Worm (Caenorhabditis elegans) whole organism, L1 larva: ENCODE results near the gene zip-7.

Experiments used
- C34B4.2 ChIP-seq: sonication (generic microtip); optimal IDR thresholded peaks from 2 replicates; lab custom pipeline; 2017; ENCODE audit warnings: mild to moderate bottlenecking, missing genetic modification characterization, missing compliant biosample characterization
- F16B12.6 ChIP-seq: fragments of 150-350 bp; optimal IDR thresholded peaks from 2 replicates; lab custom pipeline; 2014; ENCODE audit warnings: missing biosample characterization, missing genetic modification characterization
- ceh-8 ChIP-seq: fragments of 200-800 bp; sonication (Bioruptor generic); optimal IDR thresholded peaks from 2 replicates; lab custom pipeline; 2018; ENCODE audit warnings: mild to moderate bottlenecking, missing genetic modification characterization, moderate library complexity, missing compliant biosample characterization
- ceh-82 ChIP-seq, 3 experiments: fragments of 150-350 bp in 1 of 3; sonication (generic microtip) in 2 of 3; optimal IDR thresholded peaks; 2 replicates each; lab custom pipeline; 2014 to 2017; ENCODE audit warnings: missing biosample characterization in 3 of 3, missing genetic modification characterization in 3 of 3
- ceh-88 ChIP-seq: fragments of 200-800 bp; sonication (Bioruptor generic); IDR thresholded peaks from 2 replicates; pipeline ENCODE4 v1.3.6; 2022; ENCODE audit warnings: missing genetic modification characterization, missing compliant biosample characterization
- dpl-1 ChIP-seq, 3 experiments: fragments of 150-350 bp in 2 of 3; sonication (generic microtip) in 1 of 3; optimal IDR thresholded peaks; 2 replicates each; lab custom pipeline; 2014 to 2017; ENCODE audit warnings: missing biosample characterization in 3 of 3, missing genetic modification characterization in 3 of 3, missing genetic modification reagents in 3 of 3
- dsc-1 ChIP-seq: sonication (generic microtip); optimal IDR thresholded peaks from 2 replicates; lab custom pipeline; 2016; ENCODE audit warnings: mild to moderate bottlenecking, missing genetic modification characterization, missing compliant biosample characterization
- efl-1 ChIP-seq, 4 experiments: fragments of 150-350 bp; optimal IDR thresholded peaks in 3 of 4; peaks in 1 of 4; 1 replicate in 1 of 4; 2 replicates in 3 of 4; lab custom pipeline; 2014; ENCODE audit warnings: missing biosample characterization in 2 of 4, missing genetic modification characterization in 2 of 4, missing genetic modification reagents in 2 of 4
- egl-27 ChIP-seq, 2 experiments: fragments of 150-350 bp in 1 of 2; sonication (generic microtip); optimal IDR thresholded peaks; 3 replicates each; lab custom pipeline; 2017 to 2018; ENCODE audit warnings: missing biosample characterization in 2 of 2, missing genetic modification characterization in 2 of 2, missing genetic modification reagents in 2 of 2
- fkh-8 ChIP-seq: sonication (generic microtip); optimal IDR thresholded peaks from 2 replicates; lab custom pipeline; 2016; ENCODE audit warnings: mild to moderate bottlenecking, missing genetic modification characterization, missing compliant biosample characterization
- fos-1 ChIP-seq: fragments of 150-350 bp; optimal IDR thresholded peaks from 2 replicates; lab custom pipeline; 2014; ENCODE audit warnings: missing biosample characterization, missing genetic modification characterization
- hpl-2 ChIP-seq: fragments of 150-350 bp; optimal IDR thresholded peaks from 2 replicates; lab custom pipeline; 2014; ENCODE audit warnings: missing biosample characterization, missing genetic modification reagents, missing genetic modification characterization
- lin-14 ChIP-seq: fragments of 200-800 bp; sonication (Bioruptor generic); optimal IDR thresholded peaks from 2 replicates; lab custom pipeline; 2018; ENCODE audit warnings: mild to moderate bottlenecking, missing genetic modification characterization, moderate library complexity, missing compliant biosample characterization
- lin-15B ChIP-seq: fragments of 150-350 bp; sonication (generic microtip); optimal IDR thresholded peaks from 3 replicates; lab custom pipeline; 2014; ENCODE audit warnings: missing biosample characterization, missing genetic modification characterization
- lin-35 ChIP-seq, 2 experiments: fragments of 150-350 bp; optimal IDR thresholded peaks; 2 replicates each; lab custom pipeline; 2014; ENCODE audit warnings: missing biosample characterization in 2 of 2, missing genetic modification characterization in 2 of 2, missing genetic modification reagents in 2 of 2
- lir-3 ChIP-seq: sonication (generic microtip); optimal IDR thresholded peaks from 2 replicates; lab custom pipeline; 2016; ENCODE audit warnings: mild to moderate bottlenecking, missing genetic modification characterization, moderate library complexity, missing compliant biosample characterization; ENCODE audit not compliant: poor library complexity
- mdl-1 ChIP-seq, 2 experiments: fragments of 150-350 bp; optimal IDR thresholded peaks; 2 replicates each; lab custom pipeline; 2014 to 2017; ENCODE audit warnings: missing biosample characterization in 2 of 2, missing genetic modification characterization in 2 of 2, inconsistent platforms in 1 of 2
- nhr-12 ChIP-seq: sonication (generic microtip); optimal IDR thresholded peaks from 2 replicates; lab custom pipeline; 2017; ENCODE audit warnings: missing biosample characterization, missing genetic modification characterization
- nhr-20 ChIP-seq: sonication (generic microtip); optimal IDR thresholded peaks from 2 replicates; lab custom pipeline; 2016; ENCODE audit warnings: mild to moderate bottlenecking, missing genetic modification characterization, missing compliant biosample characterization
- nhr-28 ChIP-seq: fragments of 150-350 bp; optimal IDR thresholded peaks from 2 replicates; lab custom pipeline; 2014; ENCODE audit warnings: missing biosample characterization, missing genetic modification characterization
- nhr-71 ChIP-seq: sonication (generic microtip); optimal IDR thresholded peaks from 2 replicates; lab custom pipeline; 2016; ENCODE audit warnings: mild to moderate bottlenecking, missing genetic modification characterization, moderate library complexity, missing compliant biosample characterization
- nhr-84 ChIP-seq: sonication (generic microtip); optimal IDR thresholded peaks from 2 replicates; lab custom pipeline; 2017; ENCODE audit warnings: missing biosample characterization, missing genetic modification characterization
- pqm-1 ChIP-seq: sonication (generic microtip); optimal IDR thresholded peaks from 3 replicates; lab custom pipeline; 2017; ENCODE audit warnings: missing biosample characterization, missing genetic modification characterization
- rnt-1 ChIP-seq: sonication (generic microtip); optimal IDR thresholded peaks from 2 replicates; lab custom pipeline; 2016; ENCODE audit warnings: mild to moderate bottlenecking, missing genetic modification characterization, moderate library complexity, missing compliant biosample characterization
- skn-1 ChIP-seq: fragments of 150-350 bp; optimal IDR thresholded peaks from 2 replicates; lab custom pipeline; 2014; ENCODE audit warnings: missing biosample characterization, missing genetic modification characterization
- snpc-4 ChIP-seq: fragments of 150-350 bp; optimal IDR thresholded peaks from 2 replicates; lab custom pipeline; 2014; ENCODE audit warnings: missing biosample characterization, missing genetic modification characterization
- sox-4 ChIP-seq: sonication (generic microtip); optimal IDR thresholded peaks from 2 replicates; lab custom pipeline; 2016; ENCODE audit warnings: missing genetic modification characterization, missing compliant biosample characterization
- sup-37 ChIP-seq: fragments of 200-800 bp; sonication (Bioruptor generic); optimal IDR thresholded peaks from 2 replicates; lab custom pipeline; 2018; ENCODE audit warnings: mild to moderate bottlenecking, missing genetic modification characterization, missing compliant biosample characterization
- swsn-7 ChIP-seq: sonication (generic microtip); optimal IDR thresholded peaks from 2 replicates; lab custom pipeline; 2016; ENCODE audit warnings: missing genetic modification characterization, missing compliant biosample characterization
- tbx-2 ChIP-seq: sonication (generic microtip); optimal IDR thresholded peaks from 2 replicates; lab custom pipeline; 2016; ENCODE audit warnings: missing genetic modification characterization, missing compliant biosample characterization
- tlp-1 ChIP-seq: fragments of 150-350 bp; optimal IDR thresholded peaks from 2 replicates; lab custom pipeline; 2014; ENCODE audit warnings: missing biosample characterization, missing genetic modification characterization
- unc-30 ChIP-seq: sonication (generic microtip); optimal IDR thresholded peaks from 2 replicates; lab custom pipeline; 2017; ENCODE audit warnings: missing biosample characterization, missing genetic modification characterization
- unc-98 ChIP-seq: fragments of 200-800 bp; sonication (Bioruptor generic); IDR thresholded peaks from 2 replicates; pipeline ENCODE4 v1.3.6; 2022; ENCODE audit warnings: missing genetic modification characterization, missing compliant biosample characterization
- vab-15 ChIP-seq: sonication (generic microtip); optimal IDR thresholded peaks from 2 replicates; lab custom pipeline; 2017; ENCODE audit warnings: missing genotype, mild to moderate bottlenecking, missing genetic modification characterization, missing compliant biosample characterization
- ztf-4 ChIP-seq: fragments of 150-350 bp; optimal IDR thresholded peaks from 2 replicates; lab custom pipeline; 2014; ENCODE audit warnings: missing biosample characterization, missing genetic modification characterization

Gene zip-7

DNA sequence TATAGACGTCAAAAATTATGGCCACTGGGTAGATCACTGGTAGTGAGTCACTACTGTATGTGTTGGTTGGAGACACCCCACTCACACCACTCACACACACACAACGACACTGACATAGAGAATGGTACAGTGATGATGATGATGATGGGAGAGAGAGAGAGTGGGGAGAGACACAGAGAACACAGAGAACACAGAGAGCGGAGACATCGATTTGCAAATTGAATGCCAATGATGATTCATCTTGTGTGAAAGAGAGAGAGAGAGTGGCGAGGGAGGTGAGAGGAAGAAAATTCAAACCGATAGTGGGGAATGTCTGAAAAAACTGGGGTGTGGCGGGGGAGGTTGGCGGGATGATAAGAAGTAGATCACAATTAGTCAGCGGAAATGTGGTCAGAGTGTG lies 15.5 kb downstream of the zip-7 start (continued):
- TF ChIP-seq nhr-20 (peak; percentile 52), ceh-82 (tag; optimal IDR thresholded peaks at IDR 0.05; lab: Kevin White, UChicago) (peak in 2 of 3 experiments; percentile 34 to 42), skn-1 (tag; lab: Kevin White, UChicago) (peak; percentile 71)
- TF ChIP-seq, all 84 proteins: peak for 26

ce11 chrIV:16488921-16489320 lies 16.6 kb downstream of the zip-7 start, which contains the start of gene rho-1:
Gene rho-1, minus strand, starts transcription at chrIV:16489021.
- TF ChIP-seq C34B4.2 (no peak), ceh-8 (GFP tag; lab: Kevin White, UChicago) (no peak), snpc-4 (tag; lab: Kevin White, UChicago) (no peak), F16B12.6 (tag; lab: Kevin White, UChicago) (no peak), nhr-84 (no peak), lin-15B (tag; lab: Kevin White, UChicago) (no peak), efl-1 (optimal IDR thresholded peaks at IDR 0.05; lab: Kevin White, UChicago) (no peak), efl-1 (GFP tag; optimal IDR thresholded peaks at IDR 0.05 in 1 of 2; lab: Kevin White, UChicago) (no peak), lir-3 (tag; lab: Kevin White, UChicago) (no peak), tlp-1 (no peak), tbx-2 (tag; lab: Kevin White, UChicago) (no peak)
- TF ChIP-seq, all 84 proteins: peak for 0

- no peak for TF ChIP-seq lin-35 (GFP tag; optimal IDR thresholded peaks at IDR 0.05; lab: Kevin White, UChicago)
- TF ChIP-seq nhr-71 (tag; lab: Kevin White, UChicago), result peak; percentile 9
- TF ChIP-seq unc-30 (tag; lab: Kevin White, UChicago), result no peak
- no peak for TF ChIP-seq sox-4 (tag; lab: Kevin White, UChicago)
- TF ChIP-seq ztf-4 (tag; lab: Kevin White, UChicago), result no peak
- TF ChIP-seq rnt-1 (tag; lab: Kevin White, UChicago), result no peak
- TF ChIP-seq nhr-20, result no peak
- TF ChIP-seq pqm-1 (tag; lab: Kevin White, UChicago), result no peak
- no peak for TF ChIP-seq hpl-2
- no peak for TF ChIP-seq fkh-8
- TF ChIP-seq nhr-12 (tag; lab: Kevin White, UChicago), result no peak
- no peak for TF ChIP-seq mdl-1 (tag; optimal IDR thresholded peaks at IDR 0.05; lab: Kevin White, UChicago)
- peak in 2 of 3 experiments; percentile 7 to 32 for TF ChIP-seq dpl-1 (GFP tag; optimal IDR thresholded peaks at IDR 0.05; lab: Kevin White, UChicago)
- TF ChIP-seq F16B12.6 (tag; lab: Kevin White, UChicago), result no peak
- TF ChIP-seq fos-1, result no peak
- no peak for TF ChIP-seq lin-14
- no peak for TF ChIP-seq nhr-28 (tag; lab: Kevin White, UChicago)
- TF ChIP-seq efl-1 (optimal IDR thresholded peaks at IDR 0.05; lab: Kevin White, UChicago), result no peak
- peak; percentile 56 to 94 for TF ChIP-seq efl-1 (GFP tag; optimal IDR thresholded peaks at IDR 0.05 in 1 of 2; lab: Kevin White, UChicago)
- no peak for TF ChIP-seq unc-98 (GFP tag; lab: Robert Waterston, UW)
- TF ChIP-seq vab-15 (tag; lab: Kevin White, UChicago), result no peak
- no peak for TF ChIP-seq swsn-7 (tag; lab: Kevin White, UChicago)
- TF ChIP-seq ceh-88 (GFP tag; lab: Robert Waterston, UW), result no peak
- no peak for TF ChIP-seq egl-27 (tag; optimal IDR thresholded peaks at IDR 0.05; lab: Kevin White, UChicago)
Observed at ce11 chrIV:16483273-16484204, 21.9 kb downstream of the zip-7 start.

- no peak for TF ChIP-seq sup-37 (GFP tag; lab: Kevin White, UChicago)
- peak; percentile 47 for TF ChIP-seq dsc-1 (tag; lab: Kevin White, UChicago)
- peak; percentile 6 for TF ChIP-seq lin-14
Observed at ce11 chrIV:16482790-16483189, 22.7 kb downstream of the zip-7 start.
